Worm (Caenorhabditis elegans): ENCODE results near the gene T28D6.7.

DNA sequence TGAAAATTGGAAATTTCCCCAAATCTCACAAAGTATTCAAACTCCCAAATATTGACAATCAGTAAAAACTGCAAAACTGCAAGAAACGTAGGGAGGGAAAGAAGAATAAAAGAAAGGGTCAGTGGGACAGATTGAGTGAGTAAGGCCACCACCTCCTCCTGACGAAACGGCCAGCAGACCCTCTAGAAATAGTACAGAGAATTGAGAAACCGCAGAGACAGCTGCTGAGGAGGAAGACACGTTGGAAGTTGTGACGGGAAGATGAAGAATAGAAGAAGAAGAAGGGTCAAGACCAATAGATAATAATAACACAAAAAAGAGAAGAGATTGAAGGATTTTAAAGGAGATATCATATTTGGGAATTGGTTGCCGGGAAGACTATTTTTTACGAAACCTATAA, 34.3 kb upstream of the T28D6.7 start:
- TF ChIP-seq ceh-13 (GFP tag; optimal IDR thresholded peaks at IDR 0.05), result no peak
- TF ChIP-seq ceh-36 (tag; optimal IDR thresholded peaks at IDR 0.05), result no peak
- TF ChIP-seq ama-1 (optimal IDR thresholded peaks at IDR 0.05), result no peak
- TF ChIP-seq sea-1 (GFP tag; conservative IDR thresholded peaks at IDR 0.05), result no peak
- no peak for TF ChIP-seq tbx-37 (GFP tag; conservative IDR thresholded peaks at IDR 0.05)
- no peak for TF ChIP-seq scrt-1 (GFP tag; IDR thresholded peaks at IDR 0.05)
- no peak for TF ChIP-seq flt-1 (GFP tag; IDR thresholded peaks at IDR 0.05)
- TF ChIP-seq tbx-11 (GFP tag; IDR thresholded peaks at IDR 0.05), result no peak
- no peak for TF ChIP-seq B0310.2 (tag; optimal IDR thresholded peaks at IDR 0.05)
